Fruit fly (Drosophila melanogaster) whole organism, wandering third instar larva: ENCODE results near the gene Cisd2.

Experiments
- CG32264 ChIP-seq: fragments of 200-800 bp; sonication (Bioruptor generic); optimal IDR thresholded peaks from 2 replicates; lab custom pipeline; 2016; ENCODE audit warnings: missing biosample characterization, missing genetic modification characterization
- Dfd ChIP-seq: fragments of >200 bp; optimal IDR thresholded peaks from 2 replicates; lab custom pipeline; 2017; ENCODE audit warnings: missing biosample characterization, missing genetic modification characterization
- HLH106 ChIP-seq: fragments of 200-800 bp; optimal IDR thresholded peaks from 3 replicates; lab custom pipeline; 2019; ENCODE audit warnings: missing biosample characterization, mild to moderate bottlenecking, missing genetic modification characterization, moderate library complexity
- Hr78 ChIP-seq: fragments of >200 bp; optimal IDR thresholded peaks from 2 replicates; lab custom pipeline; 2017; ENCODE audit warnings: missing biosample characterization, missing genetic modification characterization
- OdsH ChIP-seq: fragments of 200-800 bp; sonication (Bioruptor generic); optimal IDR thresholded peaks from 2 replicates; lab custom pipeline; 2016; ENCODE audit warnings: missing biosample characterization, mild to moderate bottlenecking, missing genetic modification characterization
- Rel ChIP-seq, 2 experiments: fragments of 200-800 bp; sonication (Bioruptor generic) in 1 of 2; optimal IDR thresholded peaks; 2 replicates in 1 of 2; 3 replicates in 1 of 2; lab custom pipeline; 2016 to 2019; ENCODE audit warnings: mild to moderate bottlenecking in 2 of 2, missing biosample characterization in 2 of 2, missing genetic modification characterization in 2 of 2, moderate library complexity in 1 of 2
- fru ChIP-seq: fragments of 200-800 bp; sonication (Bioruptor generic); optimal IDR thresholded peaks from 3 replicates; lab custom pipeline; 2016; ENCODE audit warnings: missing biosample characterization, mild to moderate bottlenecking, missing genetic modification characterization
- rgr ChIP-seq: fragments of 200-800 bp; sonication (Bioruptor generic); optimal IDR thresholded peaks from 3 replicates; lab custom pipeline; 2016; ENCODE audit warnings: missing biosample characterization, mild to moderate bottlenecking, missing genetic modification characterization
- usp ChIP-seq: fragments of >200 bp; optimal IDR thresholded peaks from 2 replicates; lab custom pipeline; 2017; ENCODE audit warnings: missing biosample characterization, missing genetic modification characterization
- woc ChIP-seq: sonication (Bioruptor generic); optimal IDR thresholded peaks from 2 replicates; lab custom pipeline; 2016; ENCODE audit warnings: missing biosample characterization, mild to moderate bottlenecking, missing genetic modification characterization

DNA sequence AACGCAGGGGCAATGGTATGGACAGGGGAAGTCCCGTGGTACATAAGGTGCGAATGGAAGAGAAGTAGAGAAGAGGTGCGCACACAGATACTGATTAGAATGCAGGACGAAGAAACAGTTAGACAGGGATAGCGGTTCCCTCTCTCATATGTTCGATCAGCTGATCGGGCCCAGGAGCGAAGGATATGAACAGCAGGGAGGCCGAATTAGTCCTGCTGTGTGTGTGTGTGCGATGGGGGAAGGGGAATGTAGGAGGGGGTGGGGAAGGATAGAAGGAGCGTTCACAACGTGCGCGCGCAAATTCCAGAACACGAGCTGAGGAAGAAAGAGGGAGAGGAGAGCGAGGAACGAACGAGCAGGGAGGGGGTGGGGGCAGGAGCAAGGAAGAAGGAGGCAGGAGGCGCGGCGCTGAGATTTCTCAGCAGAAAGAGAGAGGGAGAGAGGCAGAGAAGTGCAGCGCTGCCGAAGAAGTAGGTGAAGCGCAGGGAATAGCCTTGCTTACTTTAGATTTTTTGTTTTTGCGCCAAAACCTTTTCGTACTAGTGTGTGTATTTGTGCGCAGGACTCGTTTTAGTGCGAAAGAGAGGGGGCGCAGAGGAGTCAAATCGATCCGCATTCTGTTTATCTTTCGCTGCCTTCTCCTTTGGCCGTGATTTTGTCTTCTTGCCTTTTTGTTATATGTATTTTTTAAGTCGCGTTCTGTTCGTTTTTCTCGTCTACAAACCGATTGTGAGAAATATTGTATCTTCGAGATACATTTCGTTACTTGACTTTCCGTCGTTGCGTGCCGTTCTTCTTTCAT is 34.9 kb upstream of the Cisd2 start:
- TF ChIP-seq CG32264: no peak
- no peak for TF ChIP-seq rgr
- no peak for TF ChIP-seq woc (GFP tag; lab: Kevin White, UChicago)
- no peak for TF ChIP-seq Rel (GFP tag; optimal IDR thresholded peaks at IDR 0.05; lab: Kevin White, UChicago)
- peak; percentile 48 for TF ChIP-seq Rel (tag; optimal IDR thresholded peaks at IDR 0.05; lab: Kevin White, UChicago)
- TF ChIP-seq Dfd (GFP tag; lab: Kevin White, UChicago): no peak
- TF ChIP-seq usp (GFP tag; lab: Kevin White, UChicago): no peak
- no peak for TF ChIP-seq Hr78 (GFP tag; lab: Kevin White, UChicago)
- TF ChIP-seq fru (GFP tag; lab: Kevin White, UChicago): peak; percentile 26
- TF ChIP-seq HLH106: no peak
- TF ChIP-seq OdsH (GFP tag; lab: Kevin White, UChicago): no peak
